Fruit fly (Drosophila melanogaster): ENCODE measurements around the gene Mec2.

The Mec2 gene

dm6 chrX:19193336-19193735 lies 5.5 kb downstream of the Mec2 start, which contains the start of the genes CG7914 and CG14194:
CG7914 (minus strand) TSS chrX:19193448.
CG14194 (plus strand) TSS chrX:19193555.
- TF ChIP-seq Ets98B (GFP tag; IDR thresholded peaks at IDR 0.05) (no peak), EcR (GFP tag; optimal IDR thresholded peaks at IDR 0.05) (peak; percentile 18)

dm6 chrX:19201630-19202029 lies 13.8 kb downstream of the Mec2 start, which contains the start of gene CG7990:
CG7990 (minus strand) TSS chrX:19201979.
- TF ChIP-seq CG8301 (tag; optimal IDR thresholded peaks at IDR 0.05) (no peak), CG8159 (tag; optimal IDR thresholded peaks at IDR 0.05) (no peak), gl (tag; optimal IDR thresholded peaks at IDR 0.05) (no peak), Ets98B (GFP tag; IDR thresholded peaks at IDR 0.05) (no peak), CG10348 (GFP tag; IDR thresholded peaks at IDR 0.05) (no peak), CG9948 (tag; optimal IDR thresholded peaks at IDR 0.05) (no peak), EcR (GFP tag; optimal IDR thresholded peaks at IDR 0.05) (no peak), CG12605 (GFP tag; IDR thresholded peaks at IDR 0.05) (no peak), CG17806 (tag; optimal IDR thresholded peaks at IDR 0.05) (no peak)

dm6 chrX:19208014-19208413 lies 20.2 kb downstream of the Mec2 start, which contains the start of gene Ulp1:
Ulp1 (minus strand) TSS chrX:19208187.
- TF ChIP-seq CG32121 (GFP tag; IDR thresholded peaks at IDR 0.05): no peak
- no peak for TF ChIP-seq Pif1B (GFP tag; optimal IDR thresholded peaks at IDR 0.05)
- no peak for TF ChIP-seq Ets98B (GFP tag; IDR thresholded peaks at IDR 0.05)
- no peak for TF ChIP-seq CG14655 (GFP tag; optimal IDR thresholded peaks at IDR 0.05)
- no peak for TF ChIP-seq gl (tag; optimal IDR thresholded peaks at IDR 0.05)
- no peak for TF ChIP-seq CG17806 (tag; optimal IDR thresholded peaks at IDR 0.05)
- no peak for TF ChIP-seq EcR (GFP tag; optimal IDR thresholded peaks at IDR 0.05)
- TF ChIP-seq CG34367 (tag; optimal IDR thresholded peaks at IDR 0.05): no peak
- TF ChIP-seq Snoo (tag; optimal IDR thresholded peaks at IDR 0.05): no peak
- TF ChIP-seq CG13204 (GFP tag; optimal IDR thresholded peaks at IDR 0.05): no peak
- TF ChIP-seq fd96Ca (GFP tag; IDR thresholded peaks at IDR 0.05): no peak
- no peak for TF ChIP-seq CG15710 (tag; optimal IDR thresholded peaks at IDR 0.05)
- no peak for TF ChIP-seq Pif1A (GFP tag; optimal IDR thresholded peaks at IDR 0.05)
- TF ChIP-seq CG12605 (GFP tag; IDR thresholded peaks at IDR 0.05): no peak
- 0 out of 3 replicates have a peak, but pooled peaks have one; percentile 11 for TF ChIP-seq CG4496 (GFP tag; IDR thresholded peaks at IDR 0.05)
- peak; percentile 62 for TF ChIP-seq D1 (tag; optimal IDR thresholded peaks at IDR 0.05)
- TF ChIP-seq rn (GFP tag; IDR thresholded peaks at IDR 0.05): no peak
- no peak for TF ChIP-seq CG8301 (tag; optimal IDR thresholded peaks at IDR 0.05)

dm6 chrX:19211982-19212381 lies 24.1 kb downstream of the Mec2 start, which contains the start of gene CG14195:
CG14195 (minus strand) TSS chrX:19212082.
- no peak for TF ChIP-seq CG34367 (tag; optimal IDR thresholded peaks at IDR 0.05)
- no peak for TF ChIP-seq CG12605 (GFP tag; IDR thresholded peaks at IDR 0.05)
- TF ChIP-seq CG14655 (GFP tag; optimal IDR thresholded peaks at IDR 0.05): no peak
- TF ChIP-seq fd96Ca (GFP tag; IDR thresholded peaks at IDR 0.05): no peak
- TF ChIP-seq CG13204 (GFP tag; optimal IDR thresholded peaks at IDR 0.05): no peak
- TF ChIP-seq EcR (GFP tag; optimal IDR thresholded peaks at IDR 0.05): no peak
- no peak for TF ChIP-seq rn (GFP tag; IDR thresholded peaks at IDR 0.05)
- no peak for TF ChIP-seq gl (tag; optimal IDR thresholded peaks at IDR 0.05)
- TF ChIP-seq CG10348 (GFP tag; IDR thresholded peaks at IDR 0.05): no peak
- no peak for TF ChIP-seq CG8301 (tag; optimal IDR thresholded peaks at IDR 0.05)
- TF ChIP-seq CG32121 (GFP tag; IDR thresholded peaks at IDR 0.05): no peak
- no peak for TF ChIP-seq Pif1A (GFP tag; optimal IDR thresholded peaks at IDR 0.05)
- no peak for TF ChIP-seq D1 (tag; optimal IDR thresholded peaks at IDR 0.05)
- TF ChIP-seq CG15710 (tag; optimal IDR thresholded peaks at IDR 0.05): no peak
- no peak for TF ChIP-seq CG17806 (tag; optimal IDR thresholded peaks at IDR 0.05)
- TF ChIP-seq CG9948 (tag; optimal IDR thresholded peaks at IDR 0.05): no peak

dm6 chrX:19212954-19213353 lies 25.1 kb downstream of the Mec2 start, which contains the start of gene Mur18B:
Mur18B (plus strand) TSS chrX:19213254.
- TF ChIP-seq rn (GFP tag; IDR thresholded peaks at IDR 0.05): no peak
- TF ChIP-seq CG15710 (tag; optimal IDR thresholded peaks at IDR 0.05): no peak

dm6 chrX:19215215-19215614 lies 27.4 kb downstream of the Mec2 start, which contains the start of gene Muc18B:
Muc18B (plus strand) TSS chrX:19215515.
- TF ChIP-seq Pif1A (GFP tag; optimal IDR thresholded peaks at IDR 0.05): no peak
- TF ChIP-seq gl (tag; optimal IDR thresholded peaks at IDR 0.05): no peak
- TF ChIP-seq CG12605 (GFP tag; IDR thresholded peaks at IDR 0.05): no peak
- TF ChIP-seq CG8301 (tag; optimal IDR thresholded peaks at IDR 0.05): no peak
- no peak for TF ChIP-seq rn (GFP tag; IDR thresholded peaks at IDR 0.05)
- TF ChIP-seq CG4496 (GFP tag; IDR thresholded peaks at IDR 0.05): no peak
- no peak for TF ChIP-seq CG34367 (tag; optimal IDR thresholded peaks at IDR 0.05)
- no peak for TF ChIP-seq CG10348 (GFP tag; IDR thresholded peaks at IDR 0.05)
- TF ChIP-seq CG8159 (tag; optimal IDR thresholded peaks at IDR 0.05): no peak
- no peak for TF ChIP-seq D1 (tag; optimal IDR thresholded peaks at IDR 0.05)
- no peak for TF ChIP-seq Snoo (tag; optimal IDR thresholded peaks at IDR 0.05)
- no peak for TF ChIP-seq Ets98B (GFP tag; IDR thresholded peaks at IDR 0.05)
- no peak for TF ChIP-seq fd96Ca (GFP tag; IDR thresholded peaks at IDR 0.05)
- TF ChIP-seq CG32121 (GFP tag; IDR thresholded peaks at IDR 0.05): no peak
- TF ChIP-seq CG17806 (tag; optimal IDR thresholded peaks at IDR 0.05): no peak
- TF ChIP-seq CG14655 (GFP tag; optimal IDR thresholded peaks at IDR 0.05): no peak
- no peak for TF ChIP-seq Pif1B (GFP tag; optimal IDR thresholded peaks at IDR 0.05)
- no peak for TF ChIP-seq CG13204 (GFP tag; optimal IDR thresholded peaks at IDR 0.05)

- TF ChIP-seq CG9948 (tag; optimal IDR thresholded peaks at IDR 0.05) (no peak), Pif1B (GFP tag; optimal IDR thresholded peaks at IDR 0.05) (no peak), CG4496 (GFP tag; IDR thresholded peaks at IDR 0.05) (no peak), CG8159 (tag; optimal IDR thresholded peaks at IDR 0.05) (no peak), fd96Ca (GFP tag; IDR thresholded peaks at IDR 0.05) (no peak), CG13204 (GFP tag; optimal IDR thresholded peaks at IDR 0.05) (no peak), CG15710 (tag; optimal IDR thresholded peaks at IDR 0.05) (no peak), CG10348 (GFP tag; IDR thresholded peaks at IDR 0.05) (no peak), CG32121 (GFP tag; IDR thresholded peaks at IDR 0.05) (no peak)
Observed at dm6 chrX:19216671-19217070, 28.8 kb downstream of the Mec2 start.
